Fruit fly (Drosophila melanogaster): ENCODE data around the gene Gk1.

Gene Gk1

dm6 chr3L:205723-206284 lies at the start of gene Gk1, which contains the start of gene CG13876:
Gk1 (minus strand) TSS chr3L:205844.
CG13876 (plus strand) TSS chr3L:206134.
- TF ChIP-seq insv (optimal IDR thresholded peaks at IDR 0.05) (no peak), psq (optimal IDR thresholded peaks at IDR 0.05) (no peak), ttk (optimal IDR thresholded peaks at IDR 0.05) (no peak), Myc (optimal IDR thresholded peaks at IDR 0.05) (no peak), Sin3A (optimal IDR thresholded peaks at IDR 0.05) (no peak), h (optimal IDR thresholded peaks at IDR 0.05) (no peak)

dm6 chr3L:248226-248758 lies 42.6 kb upstream of the Gk1 start:
- TF ChIP-seq Sin3A (optimal IDR thresholded peaks at IDR 0.05), result no peak
- no peak for TF ChIP-seq ttk (optimal IDR thresholded peaks at IDR 0.05)
- TF ChIP-seq Myc (optimal IDR thresholded peaks at IDR 0.05), result no peak
- no peak for TF ChIP-seq insv (optimal IDR thresholded peaks at IDR 0.05)
- TF ChIP-seq h (optimal IDR thresholded peaks at IDR 0.05), result no peak
- no peak for TF ChIP-seq psq (optimal IDR thresholded peaks at IDR 0.05)

dm6 chr3L:247482-248225 lies 42.0 kb upstream of the Gk1 start, which contains the start of gene mthl14:
mthl14 (plus strand) TSS chr3L:247491.
- TF ChIP-seq h (optimal IDR thresholded peaks at IDR 0.05), result no peak
- TF ChIP-seq insv (optimal IDR thresholded peaks at IDR 0.05), result no peak
- no peak for TF ChIP-seq Myc (optimal IDR thresholded peaks at IDR 0.05)
- no peak for TF ChIP-seq ttk (optimal IDR thresholded peaks at IDR 0.05)
- no peak for TF ChIP-seq Sin3A (optimal IDR thresholded peaks at IDR 0.05)
- TF ChIP-seq psq (optimal IDR thresholded peaks at IDR 0.05), result no peak

DNA sequence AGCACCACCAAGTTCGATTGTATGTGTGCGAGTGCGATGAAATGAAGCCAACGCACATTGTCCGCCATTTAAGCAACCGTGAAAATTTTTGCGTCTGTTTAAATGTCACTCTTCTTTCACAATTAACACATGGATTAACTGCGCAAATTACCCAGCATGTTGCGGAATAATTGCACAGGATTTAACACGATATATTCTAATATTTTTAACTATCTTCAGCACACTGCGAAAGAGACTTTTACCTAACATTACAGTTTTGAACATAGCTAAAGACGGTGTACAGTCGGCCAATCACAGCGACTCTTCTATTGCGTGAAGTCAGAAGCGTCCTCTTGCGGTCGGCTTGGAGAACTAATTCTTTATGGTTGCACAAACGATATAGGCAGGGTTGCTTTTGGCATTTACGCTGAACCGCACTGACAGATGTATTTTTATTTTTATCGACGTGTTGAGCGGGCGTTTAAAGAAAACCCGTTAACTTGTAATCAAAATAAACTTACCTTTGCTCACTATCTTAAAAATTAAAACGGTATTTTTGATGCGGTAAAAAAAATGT lies 41.1 kb upstream of the Gk1 start:
- TF ChIP-seq h (optimal IDR thresholded peaks at IDR 0.05) (no peak), insv (optimal IDR thresholded peaks at IDR 0.05) (no peak), ttk (optimal IDR thresholded peaks at IDR 0.05) (no peak), psq (optimal IDR thresholded peaks at IDR 0.05) (no peak), Sin3A (optimal IDR thresholded peaks at IDR 0.05) (no peak), Myc (optimal IDR thresholded peaks at IDR 0.05) (no peak)

DNA sequence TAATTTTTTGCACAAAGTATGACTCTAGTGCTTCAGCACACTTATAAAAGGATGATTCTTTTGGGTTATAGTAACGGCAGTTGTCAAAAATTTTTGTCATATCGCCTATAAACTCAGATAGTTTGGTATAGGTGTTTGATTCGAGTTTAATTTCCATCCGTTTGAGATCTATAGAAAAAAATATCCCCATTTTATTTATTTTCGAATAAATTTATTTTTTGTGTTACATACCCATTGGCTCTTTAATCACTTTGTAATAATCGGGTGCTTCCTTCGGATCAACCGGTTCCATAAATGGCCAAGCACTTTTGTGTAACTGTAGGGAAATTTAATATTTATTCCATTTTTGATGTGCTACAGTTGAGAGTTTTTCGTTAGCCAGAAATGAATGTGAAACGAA lies 28.7 kb upstream of the Gk1 start:
- TF ChIP-seq insv (optimal IDR thresholded peaks at IDR 0.05) (no peak), Sin3A (optimal IDR thresholded peaks at IDR 0.05) (no peak), Myc (optimal IDR thresholded peaks at IDR 0.05) (no peak), ttk (optimal IDR thresholded peaks at IDR 0.05) (no peak)

DNA sequence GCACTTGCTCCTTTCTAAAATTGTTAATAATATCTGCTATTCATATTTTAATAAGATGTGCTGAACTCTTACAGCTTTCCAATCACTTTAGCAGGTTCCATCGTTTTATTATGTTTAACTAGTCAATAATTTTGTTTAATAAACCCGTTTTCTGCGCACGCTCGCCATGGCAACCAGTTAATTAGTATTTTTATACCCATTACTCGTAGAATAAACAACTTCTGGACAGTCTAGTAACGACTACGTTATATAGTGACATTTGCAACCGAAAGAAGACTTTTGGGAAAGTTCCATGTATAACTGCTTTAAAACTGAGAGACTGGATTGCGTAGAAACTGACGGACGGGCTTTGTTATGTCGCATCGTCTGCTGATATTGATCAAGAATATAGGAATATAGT lies 27.6 kb upstream of the Gk1 start, which contains the start of gene CG34453:
TSS of gene CG34453 (minus strand) at position 101 of the 400 bp plus-strand sequence.
- TF ChIP-seq h (optimal IDR thresholded peaks at IDR 0.05) (no peak), insv (optimal IDR thresholded peaks at IDR 0.05) (no peak), ttk (optimal IDR thresholded peaks at IDR 0.05) (no peak), Myc (optimal IDR thresholded peaks at IDR 0.05) (no peak), Sin3A (optimal IDR thresholded peaks at IDR 0.05) (no peak), psq (optimal IDR thresholded peaks at IDR 0.05) (no peak)

DNA sequence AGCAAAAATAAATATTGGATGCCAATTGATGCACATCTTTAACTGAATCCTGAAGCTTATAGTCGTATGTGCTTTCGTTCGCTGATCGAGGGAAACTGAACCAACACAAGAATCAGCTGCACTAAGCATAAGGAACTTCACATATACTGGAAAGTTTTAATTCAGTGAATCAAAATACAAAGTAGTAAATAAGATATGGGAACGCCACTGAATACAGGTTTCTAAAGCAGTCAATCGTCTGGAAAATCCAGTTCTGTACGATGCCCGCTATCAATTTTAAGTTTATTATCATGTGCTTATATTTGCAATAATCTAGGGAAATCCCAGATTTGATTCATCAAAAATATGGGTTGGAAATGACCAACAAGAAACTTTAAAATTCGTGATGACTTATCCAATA lies 26.6 kb upstream of the Gk1 start, which contains the start of gene CG34454:
TSS of gene CG34454 (minus strand) at position 84 of the 400 bp plus-strand sequence.
- TF ChIP-seq ttk (optimal IDR thresholded peaks at IDR 0.05) (no peak), h (optimal IDR thresholded peaks at IDR 0.05) (no peak), insv (optimal IDR thresholded peaks at IDR 0.05) (no peak), Sin3A (optimal IDR thresholded peaks at IDR 0.05) (no peak), Myc (optimal IDR thresholded peaks at IDR 0.05) (no peak), psq (optimal IDR thresholded peaks at IDR 0.05) (no peak)

DNA sequence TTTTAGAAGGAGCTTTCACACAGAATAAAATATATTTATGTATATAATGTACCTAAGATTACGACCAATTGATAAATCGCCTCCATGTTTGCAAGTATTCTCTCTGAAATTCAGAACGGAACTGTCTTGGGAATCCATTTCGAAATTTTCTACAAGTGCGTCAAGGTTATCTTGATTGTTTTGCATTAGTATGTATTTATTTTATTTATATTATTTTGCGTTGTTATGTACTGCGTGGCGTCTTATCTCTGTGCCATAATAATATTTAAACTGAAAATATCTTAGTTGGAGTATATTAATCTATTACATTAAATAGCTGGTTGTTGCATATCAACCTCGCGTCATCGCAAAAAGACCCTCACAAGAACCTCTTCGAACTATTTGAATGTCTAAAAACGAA lies 25.9 kb upstream of the Gk1 start, which contains the start of gene CG42846:
TSS of gene CG42846 (minus strand) at position 101 of the 400 bp plus-strand sequence.
- TF ChIP-seq h (optimal IDR thresholded peaks at IDR 0.05), result no peak
- no peak for TF ChIP-seq Myc (optimal IDR thresholded peaks at IDR 0.05)
- no peak for TF ChIP-seq ttk (optimal IDR thresholded peaks at IDR 0.05)
- no peak for TF ChIP-seq insv (optimal IDR thresholded peaks at IDR 0.05)
- TF ChIP-seq psq (optimal IDR thresholded peaks at IDR 0.05), result no peak
- no peak for TF ChIP-seq Sin3A (optimal IDR thresholded peaks at IDR 0.05)

DNA sequence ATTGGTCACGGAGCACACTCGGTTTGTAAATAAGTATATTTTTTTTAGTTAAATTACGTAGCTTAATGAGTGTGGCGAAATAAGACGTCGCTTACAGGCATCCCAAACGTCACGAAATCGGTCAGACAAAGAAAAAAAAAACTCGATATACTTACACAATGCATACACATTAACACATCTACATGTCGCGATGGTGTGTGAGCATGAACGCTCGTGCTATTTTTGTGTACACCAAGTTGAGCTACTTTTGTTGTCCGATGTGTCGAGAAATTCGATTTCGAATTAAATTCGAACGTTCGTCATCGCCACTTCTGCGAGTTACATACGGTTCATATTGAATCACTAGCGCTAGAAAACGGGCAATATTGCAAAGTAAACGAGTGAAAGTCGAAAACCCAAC lies 19.5 kb upstream of the Gk1 start:
- TF ChIP-seq insv (optimal IDR thresholded peaks at IDR 0.05), result no peak
- TF ChIP-seq psq (optimal IDR thresholded peaks at IDR 0.05), result no peak
- no peak for TF ChIP-seq ttk (optimal IDR thresholded peaks at IDR 0.05)
- no peak for TF ChIP-seq Myc (optimal IDR thresholded peaks at IDR 0.05)
- TF ChIP-seq h (optimal IDR thresholded peaks at IDR 0.05), result no peak
- no peak for TF ChIP-seq Sin3A (optimal IDR thresholded peaks at IDR 0.05)

- TF ChIP-seq insv (optimal IDR thresholded peaks at IDR 0.05) (no peak), Myc (optimal IDR thresholded peaks at IDR 0.05) (no peak), psq (optimal IDR thresholded peaks at IDR 0.05) (no peak), ttk (optimal IDR thresholded peaks at IDR 0.05) (no peak), h (optimal IDR thresholded peaks at IDR 0.05) (no peak)
Measured at dm6 chr3L:224004-224951, 18.6 kb upstream of the Gk1 start.

Data from Kc167 (cell line).